Worm (Caenorhabditis elegans) whole organism, mixed stage, embryonic: ENCODE results near the gene sra-26.
A peak's percentile ranks its signal among the peaks of the same experiment; 100 is the strongest.

Experiments
- M03D4.4 ChIP-seq: sonication (generic microtip); optimal IDR thresholded peaks from 2 replicates; lab custom pipeline; 2017; ENCODE audit warnings: mild to moderate bottlenecking, missing genetic modification characterization, missing compliant biosample characterization
- bed-3 ChIP-seq: fragments of 200-800 bp; sonication (Bioruptor generic); optimal IDR thresholded peaks from 3 replicates; lab custom pipeline; 2018; ENCODE audit warnings: mild to moderate bottlenecking, missing genetic modification characterization, moderate library complexity, missing compliant biosample characterization
- blmp-1 ChIP-seq: fragments of 150-350 bp; optimal IDR thresholded peaks from 2 replicates; lab custom pipeline; 2014; ENCODE audit warnings: missing biosample characterization, missing genetic modification characterization
- ceh-39 ChIP-seq: fragments of 150-350 bp; optimal IDR thresholded peaks from 2 replicates; lab custom pipeline; 2014; ENCODE audit warnings: missing biosample characterization, missing genetic modification characterization
- ceh-43 ChIP-seq: fragments of 200-800 bp; sonication (Bioruptor generic); optimal IDR thresholded peaks from 2 replicates; lab custom pipeline; 2018; ENCODE audit warnings: mild to moderate bottlenecking, missing genetic modification characterization, moderate library complexity, missing compliant biosample characterization
- ceh-83 ChIP-seq: fragments of 200-800 bp; sonication (Bioruptor generic); optimal IDR thresholded peaks from 2 replicates; lab custom pipeline; 2018; ENCODE audit warnings: mild to moderate bottlenecking, missing genetic modification characterization, missing compliant biosample characterization
- ces-1 ChIP-seq: fragments of 150-350 bp; optimal IDR thresholded peaks from 2 replicates; lab custom pipeline; 2014; ENCODE audit warnings: missing biosample characterization, missing genetic modification reagents, missing genetic modification characterization
- cnd-1 ChIP-seq: fragments of 200-800 bp; sonication (Bioruptor generic); optimal IDR thresholded peaks from 2 replicates; lab custom pipeline; 2018; ENCODE audit warnings: mild to moderate bottlenecking, missing genetic modification characterization, missing compliant biosample characterization
- drap-1 ChIP-seq: fragments of 200-800 bp; sonication (Bioruptor generic); optimal IDR thresholded peaks from 3 replicates; lab custom pipeline; 2018; ENCODE audit warnings: mild to moderate bottlenecking, missing genetic modification characterization, missing compliant biosample characterization
- elt-3 ChIP-seq: fragments of 150-350 bp; optimal IDR thresholded peaks from 2 replicates; lab custom pipeline; 2014; ENCODE audit warnings: missing biosample characterization, missing genetic modification characterization
- flh-1 ChIP-seq: fragments of 200-800 bp; sonication (Bioruptor generic); optimal IDR thresholded peaks from 2 replicates; lab custom pipeline; 2018; ENCODE audit warnings: mild to moderate bottlenecking, missing genetic modification characterization, moderate library complexity, missing compliant biosample characterization
- ham-2 ChIP-seq: fragments of 200-800 bp; sonication (Bioruptor generic); optimal IDR thresholded peaks from 2 replicates; lab custom pipeline; 2018; ENCODE audit warnings: mild to moderate bottlenecking, missing genetic modification characterization, missing compliant biosample characterization
- hlh-1 ChIP-seq: fragments of 150-350 bp; optimal IDR thresholded peaks from 2 replicates; lab custom pipeline; 2014; ENCODE audit warnings: missing biosample characterization, missing genetic modification reagents, missing genetic modification characterization
- lin-13 ChIP-seq: fragments of 150-350 bp; optimal IDR thresholded peaks from 2 replicates; lab custom pipeline; 2014; ENCODE audit warnings: missing biosample characterization, missing genetic modification characterization
- lin-32 ChIP-seq: fragments of 200-800 bp; sonication (Bioruptor generic); optimal IDR thresholded peaks from 2 replicates; lab custom pipeline; 2018; ENCODE audit warnings: mild to moderate bottlenecking, missing genetic modification characterization, missing compliant biosample characterization
- lsy-2 ChIP-seq: fragments of 150-350 bp; optimal IDR thresholded peaks from 2 replicates; lab custom pipeline; 2014; ENCODE audit warnings: missing biosample characterization, missing genetic modification characterization
- mab-5 ChIP-seq: fragments of 150-350 bp; optimal IDR thresholded peaks from 2 replicates; lab custom pipeline; 2014; ENCODE audit warnings: missing biosample characterization, missing genetic modification characterization
- mep-1 ChIP-seq: fragments of 150-350 bp; optimal IDR thresholded peaks from 2 replicates; lab custom pipeline; 2017; ENCODE audit warnings: missing biosample characterization, missing genetic modification reagents, missing genetic modification characterization, inconsistent platforms
- mls-2 ChIP-seq: sonication (generic microtip); optimal IDR thresholded peaks from 2 replicates; lab custom pipeline; 2016; ENCODE audit warnings: mild to moderate bottlenecking, missing genetic modification characterization, moderate library complexity, missing compliant biosample characterization
- nhr-12 ChIP-seq: fragments of 150-350 bp; optimal IDR thresholded peaks from 2 replicates; lab custom pipeline; 2014; ENCODE audit warnings: missing biosample characterization, missing genetic modification characterization
- nhr-2 ChIP-seq: fragments of 150-350 bp; optimal IDR thresholded peaks from 2 replicates; lab custom pipeline; 2014; ENCODE audit warnings: missing biosample characterization, missing genetic modification characterization
- nhr-237 ChIP-seq: fragments of 150-350 bp; optimal IDR thresholded peaks from 2 replicates; lab custom pipeline; 2014; ENCODE audit warnings: missing biosample characterization, missing genetic modification characterization
- nhr-28 ChIP-seq: fragments of 150-350 bp; optimal IDR thresholded peaks from 2 replicates; lab custom pipeline; 2014; ENCODE audit warnings: missing biosample characterization, missing genetic modification characterization
- nhr-76 ChIP-seq: sonication (generic microtip); optimal IDR thresholded peaks from 2 replicates; lab custom pipeline; 2017; ENCODE audit warnings: missing biosample characterization, missing genetic modification characterization
- pha-4 ChIP-seq: fragments of 150-350 bp; optimal IDR thresholded peaks from 2 replicates; lab custom pipeline; 2018; ENCODE audit warnings: missing biosample characterization, missing genetic modification reagents, missing genetic modification characterization
- sem-2 ChIP-seq: fragments of 200-800 bp; sonication (Bioruptor generic); optimal IDR thresholded peaks from 2 replicates; lab custom pipeline; 2018; ENCODE audit warnings: mild to moderate bottlenecking, missing genetic modification characterization, missing compliant biosample characterization
- sptf-1 ChIP-seq: sonication (generic microtip); optimal IDR thresholded peaks from 2 replicates; lab custom pipeline; 2017; ENCODE audit warnings: mild to moderate bottlenecking, missing genetic modification characterization, moderate library complexity, missing compliant biosample characterization
- tbx-8 ChIP-seq: fragments of 200-800 bp; sonication (Bioruptor generic); optimal IDR thresholded peaks from 2 replicates; lab custom pipeline; 2018; ENCODE audit warnings: mild to moderate bottlenecking, missing genetic modification characterization, moderate library complexity, missing compliant biosample characterization
- unc-120 ChIP-seq: sonication (generic microtip); optimal IDR thresholded peaks from 2 replicates; lab custom pipeline; 2017; ENCODE audit warnings: missing genetic modification characterization, missing compliant biosample characterization; ENCODE audit not compliant: poor library complexity, severe bottlenecking
- unc-39 ChIP-seq: fragments of 150-350 bp; optimal IDR thresholded peaks from 2 replicates; lab custom pipeline; 2014; ENCODE audit warnings: missing biosample characterization, missing genetic modification characterization
- unc-62 ChIP-seq: fragments of 150-350 bp; optimal IDR thresholded peaks from 2 replicates; lab custom pipeline; 2014; ENCODE audit warnings: missing biosample characterization, missing genetic modification reagents, missing genetic modification characterization
- zip-8 ChIP-seq: fragments of 150-350 bp; optimal IDR thresholded peaks from 2 replicates; lab custom pipeline; 2014; ENCODE audit warnings: missing biosample characterization, missing genetic modification characterization
- ztf-11 ChIP-seq: fragments of 150-350 bp; optimal IDR thresholded peaks from 2 replicates; lab custom pipeline; 2014; ENCODE audit warnings: missing biosample characterization, missing genetic modification characterization

The sra-26 gene

DNA sequence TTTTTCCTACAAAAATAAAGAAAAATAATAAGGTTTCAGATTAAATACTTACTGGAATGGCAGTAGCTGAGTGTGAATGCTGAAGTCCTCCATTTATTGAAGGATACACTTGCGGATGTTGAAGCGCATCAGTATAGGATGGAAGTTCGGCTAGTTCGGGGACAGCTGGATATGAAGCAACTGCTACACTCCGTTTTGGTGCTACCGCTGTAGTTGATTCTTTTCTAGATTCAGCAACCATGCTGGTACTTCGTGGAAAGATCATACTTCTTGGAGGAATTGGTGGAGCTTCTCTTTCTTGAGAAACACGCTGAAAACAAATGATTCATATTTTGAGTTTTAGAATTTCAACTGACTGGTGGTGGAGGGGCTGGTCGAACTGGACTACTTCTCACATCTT, 43.0 kb downstream of the sra-26 start:
- TF ChIP-seq sem-2 (GFP tag; lab: Kevin White, UChicago) (no peak), nhr-76 (tag; lab: Kevin White, UChicago) (no peak), ztf-11 (tag; lab: Kevin White, UChicago) (no peak), flh-1 (GFP tag; lab: Kevin White, UChicago) (no peak), unc-39 (tag; lab: Kevin White, UChicago) (no peak), nhr-12 (no peak), sptf-1 (tag; lab: Kevin White, UChicago) (no peak), unc-62 (GFP tag; lab: Kevin White, UChicago) (no peak), ceh-83 (GFP tag; lab: Kevin White, UChicago) (no peak), ham-2 (GFP tag; lab: Kevin White, UChicago) (no peak), mab-5 (tag; lab: Kevin White, UChicago) (no peak), zip-8 (tag; lab: Kevin White, UChicago) (no peak), hlh-1 (tag; lab: Kevin White, UChicago) (no peak), drap-1 (GFP tag; lab: Kevin White, UChicago) (no peak), tbx-8 (no peak), nhr-2 (tag; lab: Kevin White, UChicago) (no peak), lsy-2 (no peak), bed-3 (GFP tag; lab: Kevin White, UChicago) (no peak), ces-1 (GFP tag; lab: Kevin White, UChicago) (no peak), nhr-28 (no peak)

DNA sequence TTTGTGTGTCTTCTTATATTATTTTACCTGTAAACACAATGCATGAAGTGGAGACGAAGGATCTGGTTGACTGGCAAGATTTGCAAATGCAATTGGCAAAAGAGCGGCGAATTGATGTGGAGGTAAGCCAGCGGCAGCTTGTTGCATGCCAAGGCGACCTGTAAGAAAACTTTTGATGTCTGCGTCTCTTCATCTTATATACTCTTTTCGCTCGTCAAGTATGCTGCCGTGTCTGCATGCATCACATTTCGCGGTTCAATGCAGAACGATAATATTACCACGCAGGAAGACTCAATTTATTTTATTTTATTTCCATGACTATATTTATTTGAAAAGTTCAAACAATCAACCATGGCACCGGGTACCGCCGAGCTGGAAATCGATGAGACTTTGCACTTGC, 50.6 kb downstream of the sra-26 start, which contains the start of gene vps-33.2:
Gene vps-33.2 (plus strand): TSS at position 244 of the 400 bp plus-strand sequence.
- TF ChIP-seq drap-1 (GFP tag; lab: Kevin White, UChicago), result no peak
- TF ChIP-seq flh-1 (GFP tag; lab: Kevin White, UChicago), result no peak
- no peak for TF ChIP-seq nhr-76 (tag; lab: Kevin White, UChicago)
- TF ChIP-seq sem-2 (GFP tag; lab: Kevin White, UChicago), result no peak
- no peak for TF ChIP-seq elt-3 (tag; lab: Kevin White, UChicago)
- TF ChIP-seq bed-3 (GFP tag; lab: Kevin White, UChicago), result no peak
- TF ChIP-seq lin-13 (tag; lab: Kevin White, UChicago), result peak; percentile 6
- no peak for TF ChIP-seq lin-32 (GFP tag; lab: Kevin White, UChicago)
- TF ChIP-seq ces-1 (GFP tag; lab: Kevin White, UChicago), result no peak
- TF ChIP-seq nhr-28, result no peak
- TF ChIP-seq ztf-11 (tag; lab: Kevin White, UChicago), result no peak
- TF ChIP-seq ham-2 (GFP tag; lab: Kevin White, UChicago), result peak; percentile 79
- no peak for TF ChIP-seq unc-120
- TF ChIP-seq ceh-39 (tag; lab: Kevin White, UChicago), result peak; percentile 19
- peak; percentile 42 for TF ChIP-seq pha-4 (tag; lab: Kevin White, UChicago)
- TF ChIP-seq hlh-1 (tag; lab: Kevin White, UChicago), result no peak
- TF ChIP-seq blmp-1, result no peak
- no peak for TF ChIP-seq unc-39 (tag; lab: Kevin White, UChicago)
- no peak for TF ChIP-seq ceh-83 (GFP tag; lab: Kevin White, UChicago)
- TF ChIP-seq M03D4.4 (tag; lab: Kevin White, UChicago), result no peak
- no peak for TF ChIP-seq mep-1 (tag; lab: Kevin White, UChicago)
- TF ChIP-seq cnd-1 (tag; lab: Kevin White, UChicago), result peak; percentile 29
- no peak for TF ChIP-seq nhr-237 (tag; lab: Kevin White, UChicago)
- no peak for TF ChIP-seq mls-2 (tag; lab: Kevin White, UChicago)
- no peak for TF ChIP-seq nhr-2 (tag; lab: Kevin White, UChicago)
- TF ChIP-seq tbx-8, result no peak
- TF ChIP-seq ceh-43, result no peak
- TF ChIP-seq lsy-2, result no peak
